Fruit fly (Drosophila melanogaster) whole organism, prepupa: ENCODE data around the gene CG31674.

Experiments used
- Blimp-1 ChIP-seq: fragments of 200-800 bp; sonication (Bioruptor generic); optimal IDR thresholded peaks from 3 replicates; lab custom pipeline; 2017; ENCODE audit warnings: missing biosample characterization, missing genetic modification characterization, mild to moderate bottlenecking, moderate library complexity, missing genetic modification reagents
- CG11294 ChIP-seq: fragments of 200-800 bp; sonication (Bioruptor generic); IDR thresholded peaks from 2 replicates; pipeline ENCODE4 v1.3.6; 2022; ENCODE audit warnings: missing biosample characterization, missing genetic modification characterization
- CG11902 ChIP-seq: fragments of 200-800 bp; sonication (Bioruptor generic); optimal IDR thresholded peaks from 3 replicates; lab custom pipeline; 2016; ENCODE audit warnings: missing biosample characterization, missing genetic modification characterization
- CG16779 ChIP-seq: fragments of 200-800 bp; sonication (Bioruptor generic); optimal IDR thresholded peaks from 3 replicates; lab custom pipeline; 2017; ENCODE audit warnings: missing biosample characterization, mild to moderate bottlenecking, missing genetic modification characterization
- CG6163 ChIP-seq: fragments of 200-800 bp; sonication (Bioruptor generic); IDR thresholded peaks from 3 replicates; pipeline ENCODE4 v1.3.6; 2022; ENCODE audit warnings: missing biosample characterization, missing genetic modification characterization
- net ChIP-seq: fragments of 200-800 bp; sonication (Bioruptor generic); optimal IDR thresholded peaks from 3 replicates; lab custom pipeline; 2016; ENCODE audit warnings: missing biosample characterization, missing genetic modification characterization
- pdm3 ChIP-seq: fragments of 200-800 bp; sonication (Bioruptor generic); optimal IDR thresholded peaks from 3 replicates; lab custom pipeline; 2016; ENCODE audit warnings: missing biosample characterization, missing genetic modification characterization
- svp ChIP-seq: fragments of 200-800 bp; sonication (Bioruptor generic); peaks from one replicate; lab custom pipeline; 2016; ENCODE audit warnings: missing biosample characterization, missing genetic modification characterization

CG31674 gene

dm6 chr2L:20881353-20882079, 50.5 kb downstream of the CG31674 start (continued):
- TF ChIP-seq Blimp-1, result no peak
- TF ChIP-seq pdm3 (GFP tag; lab: Kevin White, UChicago), result no peak
- peak; percentile 55 for TF ChIP-seq svp (GFP tag; lab: Kevin White, UChicago)
- no peak for TF ChIP-seq CG16779 (tag; lab: Kevin White, UChicago)
- no peak for TF ChIP-seq CG11902 (GFP tag; lab: Kevin White, UChicago)
- TF ChIP-seq net (GFP tag; lab: Kevin White, UChicago), result peak; percentile 33
- TF ChIP-seq CG6163 (GFP tag; lab: Robert Waterston, UW), result peak; percentile 18; the same call in 1 of the 3 replicates
- TF ChIP-seq CG11294 (GFP tag; lab: Robert Waterston, UW), result 0 out of 2 replicates have a peak, but pooled peaks have one; percentile 42
